Worm (Caenorhabditis elegans) whole organism, L4 larva: ENCODE results near the gene clec-218.
A peak's percentile ranks its signal among the peaks of the same experiment; 100 is the strongest.

Experiments used
- F37D6.2 ChIP-seq: sonication (generic microtip); optimal IDR thresholded peaks from 2 replicates; lab custom pipeline; 2016; ENCODE audit warnings: mild to moderate bottlenecking, missing genetic modification characterization, missing compliant biosample characterization
- R02D3.7 ChIP-seq: fragments of 150-350 bp; sonication (generic microtip); optimal IDR thresholded peaks from 3 replicates; lab custom pipeline; 2014; ENCODE audit warnings: missing biosample characterization, missing genetic modification characterization
- ZK337.2 ChIP-seq: fragments of 200-800 bp; sonication (Bioruptor generic); IDR thresholded peaks from 2 replicates; pipeline ENCODE4 v1.3.6; 2022; ENCODE audit warnings: missing genetic modification reagents, missing genetic modification characterization, missing compliant biosample characterization
- aha-1 ChIP-seq: fragments of 150-350 bp; peaks from one replicate; lab custom pipeline; 2014; ENCODE audit warnings: missing biosample characterization, missing genetic modification characterization
- arid-1 ChIP-seq: fragments of 200-800 bp; sonication (Bioruptor generic); conservative IDR thresholded peaks from 2 replicates; pipeline ENCODE4 v1.3.6; 2022; ENCODE audit warnings: missing genetic modification reagents, missing genetic modification characterization, missing compliant biosample characterization
- ceh-28 ChIP-seq: fragments of 150-350 bp; optimal IDR thresholded peaks from 2 replicates; lab custom pipeline; 2014; ENCODE audit warnings: missing biosample characterization, missing genetic modification reagents, missing genetic modification characterization
- daf-16 ChIP-seq, 3 experiments: sonication (generic microtip); optimal IDR thresholded peaks; 2 replicates each; lab custom pipeline; 2016 to 2017; ENCODE audit warnings: missing genetic modification characterization in 3 of 3, missing genetic modification reagents in 3 of 3, mild to moderate bottlenecking in 2 of 3, missing compliant biosample characterization in 2 of 3, missing biosample characterization in 1 of 3, moderate library complexity in 1 of 3
- daf-8 ChIP-seq: fragments of 200-800 bp; sonication (Bioruptor generic); IDR thresholded peaks from 2 replicates; pipeline ENCODE4 v1.3.6; 2022; ENCODE audit warnings: missing genetic modification characterization, missing compliant biosample characterization
- dmd-6 ChIP-seq: fragments of 200-800 bp; sonication (Bioruptor generic); IDR thresholded peaks from 2 replicates; pipeline ENCODE4 v1.3.6; 2022; ENCODE audit warnings: missing genetic modification reagents, missing genetic modification characterization, missing compliant biosample characterization
- dmd-9 ChIP-seq: fragments of 200-800 bp; sonication (Bioruptor generic); IDR thresholded peaks from 2 replicates; pipeline ENCODE4 v1.3.6; 2022; ENCODE audit warnings: missing genetic modification reagents, missing genetic modification characterization, missing compliant biosample characterization
- dpl-1 ChIP-seq: fragments of 150-350 bp; optimal IDR thresholded peaks from 2 replicates; lab custom pipeline; 2014; ENCODE audit warnings: missing biosample characterization, missing genetic modification reagents, missing genetic modification characterization
- fkh-10 ChIP-seq: fragments of 150-350 bp; optimal IDR thresholded peaks from 2 replicates; lab custom pipeline; 2014; ENCODE audit warnings: missing biosample characterization, missing genetic modification reagents, missing genetic modification characterization
- fos-1 ChIP-seq: fragments of 150-350 bp; optimal IDR thresholded peaks from 2 replicates; lab custom pipeline; 2014; ENCODE audit warnings: missing biosample characterization, missing genetic modification characterization
- hmg-1.1 ChIP-seq: fragments of 200-800 bp; sonication (Bioruptor generic); IDR thresholded peaks from 2 replicates; pipeline ENCODE4 v1.3.6; 2022; ENCODE audit warnings: missing genetic modification reagents, missing genetic modification characterization, missing compliant biosample characterization
- lin-15B ChIP-seq: fragments of 150-350 bp; sonication (generic microtip); optimal IDR thresholded peaks from 3 replicates; lab custom pipeline; 2014; ENCODE audit warnings: missing biosample characterization, missing genetic modification characterization
- lin-29 ChIP-seq: fragments of 200-800 bp; sonication (Bioruptor generic); IDR thresholded peaks from 2 replicates; pipeline ENCODE4 v1.3.6; 2022; ENCODE audit warnings: missing genetic modification reagents, missing genetic modification characterization, missing compliant biosample characterization
- lin-39 ChIP-seq: fragments of 150-350 bp; optimal IDR thresholded peaks from 2 replicates; lab custom pipeline; 2014; ENCODE audit warnings: missing biosample characterization, missing genetic modification reagents, missing genetic modification characterization
- madf-5 ChIP-seq, 2 experiments: fragments of 200-800 bp; sonication (Bioruptor generic); IDR thresholded peaks; 2 replicates each; pipeline ENCODE4 v1.3.6; 2022; ENCODE audit warnings: missing compliant biosample characterization in 2 of 2, missing genetic modification characterization in 2 of 2
- mdl-1 ChIP-seq, 2 experiments: fragments of 150-350 bp in 1 of 2; sonication (generic microtip) in 1 of 2; optimal IDR thresholded peaks; 2 replicates each; lab custom pipeline; 2014 to 2017; ENCODE audit warnings: missing biosample characterization in 2 of 2, missing genetic modification characterization in 2 of 2
- mes-2 ChIP-seq: sonication (generic microtip); optimal IDR thresholded peaks from 2 replicates; lab custom pipeline; 2016; ENCODE audit warnings: missing genotype, mild to moderate bottlenecking, missing genetic modification characterization, missing compliant biosample characterization; ENCODE audit not compliant: poor library complexity, severe bottlenecking
- mxl-2 ChIP-seq: fragments of 200-800 bp; sonication (Bioruptor generic); conservative IDR thresholded peaks from 2 replicates; pipeline ENCODE4 v1.3.6; 2022; ENCODE audit warnings: missing genetic modification reagents, missing genetic modification characterization, missing compliant biosample characterization
- mxl-3 ChIP-seq: fragments of 200-800 bp; sonication (Bioruptor generic); optimal IDR thresholded peaks from 2 replicates; lab custom pipeline; 2018; ENCODE audit warnings: mild to moderate bottlenecking, missing genetic modification characterization, missing compliant biosample characterization
- nhr-10 ChIP-seq: fragments of 150-350 bp; optimal IDR thresholded peaks from 2 replicates; lab custom pipeline; 2014; ENCODE audit warnings: missing biosample characterization, missing genetic modification characterization
- nhr-237 ChIP-seq: sonication (generic microtip); optimal IDR thresholded peaks from 2 replicates; lab custom pipeline; 2017; ENCODE audit warnings: missing biosample characterization, missing genetic modification characterization
- nhr-25 ChIP-seq: sonication (generic microtip); optimal IDR thresholded peaks from 2 replicates; lab custom pipeline; 2017; ENCODE audit warnings: missing genetic modification characterization, mild to moderate bottlenecking, missing compliant biosample characterization, antibody characterized with exemption, moderate library complexity, borderline replicate concordance; ENCODE audit not compliant: insufficient read depth
- nhr-48 ChIP-seq: sonication (generic microtip); optimal IDR thresholded peaks from 2 replicates; lab custom pipeline; 2016; ENCODE audit warnings: mild to moderate bottlenecking, missing genetic modification characterization, missing compliant biosample characterization
- nhr-77 ChIP-seq: fragments of 150-350 bp; optimal IDR thresholded peaks from 2 replicates; lab custom pipeline; 2014; ENCODE audit warnings: missing biosample characterization, missing genetic modification characterization
- sdz-12 ChIP-seq: fragments of 200-800 bp; sonication (Bioruptor generic); optimal IDR thresholded peaks from 2 replicates; lab custom pipeline; 2018; ENCODE audit warnings: mild to moderate bottlenecking, missing genetic modification characterization, missing compliant biosample characterization
- set-16 ChIP-seq: fragments of 200-800 bp; sonication (Bioruptor generic); IDR thresholded peaks from 2 replicates; pipeline ENCODE4 v1.3.6; 2022; ENCODE audit warnings: missing genetic modification reagents, missing genetic modification characterization, missing compliant biosample characterization
- spr-1 ChIP-seq: sonication (generic microtip); optimal IDR thresholded peaks from 2 replicates; lab custom pipeline; 2016; ENCODE audit warnings: mild to moderate bottlenecking, missing genetic modification characterization, missing compliant biosample characterization
- spr-3 ChIP-seq: fragments of 200-800 bp; sonication (Bioruptor generic); optimal IDR thresholded peaks from 2 replicates; lab custom pipeline; 2018; ENCODE audit warnings: mild to moderate bottlenecking, missing genetic modification characterization, missing compliant biosample characterization
- unc-62 ChIP-seq, 3 experiments: fragments of 150-350 bp in 1 of 3; sonication (generic microtip); optimal IDR thresholded peaks in 2 of 3; peaks in 1 of 3; 1 replicate in 1 of 3; 2 replicates in 2 of 3; lab custom pipeline; 2014 to 2017; ENCODE audit warnings: missing biosample characterization in 3 of 3, missing genetic modification characterization in 3 of 3, missing genetic modification reagents in 3 of 3, missing genotype in 1 of 3
- vab-7 ChIP-seq: fragments of 200-800 bp; sonication (Bioruptor generic); IDR thresholded peaks from 2 replicates; pipeline ENCODE4 v1.3.6; 2022; ENCODE audit warnings: missing genetic modification reagents, missing genetic modification characterization, missing compliant biosample characterization
- zfp-3 ChIP-seq: fragments of 200-800 bp; sonication (Bioruptor generic); conservative IDR thresholded peaks from 2 replicates; pipeline ENCODE4 v1.3.6; 2022; ENCODE audit warnings: missing genetic modification reagents, missing genetic modification characterization, missing compliant biosample characterization

Gene clec-218

ce11 chrV:8278830-8279229 lies 28.9 kb upstream of the clec-218 start, which contains the start of gene str-136:
Gene str-136 (minus strand): TSS chrV:8278930.
- TF ChIP-seq dmd-9 (GFP tag; lab: Robert Waterston, UW) = no peak
- TF ChIP-seq nhr-48 (tag; lab: Kevin White, UChicago) = no peak
- TF ChIP-seq ZK337.2 (GFP tag; lab: Robert Waterston, UW) = no peak
- TF ChIP-seq mes-2 = no peak
- peak in 1 of 2 experiments; percentile 9 for TF ChIP-seq unc-62 (GFP tag; optimal IDR thresholded peaks at IDR 0.05 in 1 of 2; lab: Kevin White, UChicago)
- no peak for TF ChIP-seq unc-62 (tag; optimal IDR thresholded peaks at IDR 0.05; lab: Kevin White, UChicago)

DNA sequence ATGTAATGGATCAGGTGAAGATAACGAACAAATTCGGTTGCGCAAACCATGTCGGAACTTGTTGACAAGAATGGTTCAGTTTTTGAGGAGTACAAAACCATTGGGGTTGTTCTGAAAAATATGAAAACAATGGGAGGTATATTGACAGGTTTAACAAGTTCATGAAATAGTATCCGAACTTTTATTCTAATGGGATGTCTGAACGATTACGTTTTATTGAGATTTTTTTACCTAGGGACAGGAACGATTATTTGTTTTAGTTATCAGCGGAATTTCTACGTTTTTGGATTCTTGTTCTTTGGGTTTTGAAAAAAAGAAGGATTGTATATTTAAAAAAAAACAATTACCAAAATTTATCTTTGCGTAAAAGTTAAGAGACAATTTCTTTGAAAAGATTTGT lies 27.0 kb upstream of the clec-218 start, which contains the start of gene str-135:
TSS of gene str-135 (minus strand) at position 101 of the 400 bp plus-strand sequence.
- TF ChIP-seq lin-15B (tag; lab: Kevin White, UChicago) = no peak
- TF ChIP-seq fkh-10 = no peak
- TF ChIP-seq spr-3 (GFP tag; lab: Kevin White, UChicago) = no peak
- TF ChIP-seq daf-8 (GFP tag; lab: Robert Waterston, UW) = no peak
- no peak for TF ChIP-seq daf-16 (GFP tag; optimal IDR thresholded peaks at IDR 0.05; lab: Kevin White, UChicago)
- no peak for TF ChIP-seq daf-16 (tag; optimal IDR thresholded peaks at IDR 0.05; lab: Kevin White, UChicago)
- TF ChIP-seq sdz-12 (GFP tag; lab: Kevin White, UChicago) = no peak
- no peak for TF ChIP-seq mxl-3
- TF ChIP-seq dmd-6 (GFP tag; lab: Robert Waterston, UW) = no peak
- TF ChIP-seq arid-1 (GFP tag; lab: Robert Waterston, UW) = no peak
- TF ChIP-seq unc-62 (GFP tag; optimal IDR thresholded peaks at IDR 0.05 in 1 of 2; lab: Kevin White, UChicago) = no peak
- TF ChIP-seq unc-62 (tag; optimal IDR thresholded peaks at IDR 0.05; lab: Kevin White, UChicago) = no peak
- no peak for TF ChIP-seq set-16
- TF ChIP-seq nhr-25 = no peak
- no peak for TF ChIP-seq fos-1 (tag; lab: Kevin White, UChicago)
- TF ChIP-seq lin-29 (GFP tag; lab: Robert Waterston, UW) = no peak
- TF ChIP-seq vab-7 (GFP tag; lab: Robert Waterston, UW) = no peak
- no peak for TF ChIP-seq spr-1 (tag; lab: Kevin White, UChicago)
- TF ChIP-seq nhr-77 = no peak
- no peak for TF ChIP-seq madf-5 (GFP tag; IDR thresholded peaks at IDR 0.05; lab: Robert Waterston, UW)
- no peak for TF ChIP-seq mes-2
- no peak for TF ChIP-seq mxl-2 (GFP tag; lab: Robert Waterston, UW)

DNA sequence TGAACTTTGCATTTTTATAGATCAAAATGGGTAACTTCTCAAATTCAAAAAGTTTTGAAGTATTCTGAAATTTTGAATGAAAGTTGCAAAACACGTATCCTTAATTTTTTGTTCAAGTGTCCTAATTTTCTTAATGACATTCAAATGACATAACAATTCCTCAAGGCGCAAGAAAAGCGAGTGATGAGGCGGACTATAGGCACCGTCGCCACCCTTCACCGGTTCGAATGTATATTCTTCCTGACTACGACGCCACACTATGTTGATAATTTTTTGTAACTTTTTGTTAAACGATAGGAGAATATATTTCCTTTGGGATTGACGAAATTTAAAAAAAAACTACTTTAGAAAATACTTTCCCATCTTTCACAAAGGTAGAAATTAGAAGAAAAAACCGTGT lies 26.1 kb upstream of the clec-218 start:
- TF ChIP-seq hmg-1.1 (GFP tag; lab: Robert Waterston, UW) (no peak), ceh-28 (tag; lab: Kevin White, UChicago) (no peak), aha-1 (tag; lab: Kevin White, UChicago) (peak; percentile 81), mxl-3 (no peak), nhr-10 (tag; lab: Kevin White, UChicago) (no peak), madf-5 (GFP tag; IDR thresholded peaks at IDR 0.05; lab: Robert Waterston, UW) (no peak), unc-62 (GFP tag; optimal IDR thresholded peaks at IDR 0.05 in 1 of 2; lab: Kevin White, UChicago) (no peak), unc-62 (tag; optimal IDR thresholded peaks at IDR 0.05; lab: Kevin White, UChicago) (no peak)
- TF ChIP-seq, all 104 proteins: peak for 1

- TF ChIP-seq zfp-3 = no peak
- no peak for TF ChIP-seq mdl-1 (tag; optimal IDR thresholded peaks at IDR 0.05; lab: Kevin White, UChicago)
- no peak for TF ChIP-seq dmd-9 (GFP tag; lab: Robert Waterston, UW)
- no peak for TF ChIP-seq nhr-237 (tag; lab: Kevin White, UChicago)
- TF ChIP-seq F37D6.2 (tag; lab: Kevin White, UChicago) = no peak
- no peak for TF ChIP-seq dpl-1 (GFP tag; lab: Kevin White, UChicago)
- no peak for TF ChIP-seq lin-39 (tag; lab: Kevin White, UChicago)
- peak; percentile 16; the same call in 1 of the 2 replicates for TF ChIP-seq dmd-6 (GFP tag; lab: Robert Waterston, UW)
- no peak for TF ChIP-seq R02D3.7
- peak; percentile 62 for TF ChIP-seq aha-1 (tag; lab: Kevin White, UChicago)
- TF ChIP-seq lin-29 (GFP tag; lab: Robert Waterston, UW) = no peak
- TF ChIP-seq, all 104 proteins: peak for 2
Observed at ce11 chrV:8282933-8283332, 24.8 kb upstream of the clec-218 start.
